Worm (Caenorhabditis elegans) whole organism, young adult: ENCODE data around the gene ptr-8.

Experiments
- ZK185.1 ChIP-seq: sonication (generic microtip); optimal IDR thresholded peaks from 2 replicates; lab custom pipeline; 2016; ENCODE audit warnings: mild to moderate bottlenecking, missing genetic modification characterization, missing compliant biosample characterization; ENCODE audit not compliant: poor library complexity, severe bottlenecking
- ets-4 ChIP-seq: fragments of 200-800 bp; sonication (Bioruptor generic); optimal IDR thresholded peaks from 2 replicates; lab custom pipeline; 2018; ENCODE audit warnings: mild to moderate bottlenecking, missing genetic modification characterization, missing compliant biosample characterization
- mes-4 ChIP-seq: sonication (generic microtip); optimal IDR thresholded peaks from 2 replicates; lab custom pipeline; 2016; ENCODE audit warnings: missing genotype, missing genetic modification characterization, missing compliant biosample characterization
- repo-1 ChIP-seq: sonication (generic microtip); optimal IDR thresholded peaks from 2 replicates; lab custom pipeline; 2017; ENCODE audit warnings: mild to moderate bottlenecking, missing genetic modification characterization, missing compliant biosample characterization
- tlf-1 ChIP-seq: fragments of 200-800 bp; sonication (Bioruptor generic); optimal IDR thresholded peaks from 2 replicates; lab custom pipeline; 2018; ENCODE audit warnings: mild to moderate bottlenecking, missing genetic modification characterization, missing compliant biosample characterization
- unc-130 ChIP-seq: sonication (generic microtip); optimal IDR thresholded peaks from 2 replicates; lab custom pipeline; 2016; ENCODE audit warnings: missing genetic modification reagents, missing genetic modification characterization, missing compliant biosample characterization
- ztf-3 ChIP-seq: fragments of 200-800 bp; sonication (Bioruptor generic); optimal IDR thresholded peaks from 2 replicates; lab custom pipeline; 2018; ENCODE audit warnings: mild to moderate bottlenecking, missing genetic modification characterization, missing compliant biosample characterization

ce11 chrII:10932305-10932704 lies 43.2 kb downstream of the ptr-8 start:
- TF ChIP-seq ets-4 (GFP tag; lab: Kevin White, UChicago) (no peak), tlf-1 (GFP tag; lab: Kevin White, UChicago) (no peak), repo-1 (no peak), ZK185.1 (no peak), ztf-3 (GFP tag; lab: Kevin White, UChicago) (no peak), unc-130 (GFP tag; lab: Kevin White, UChicago) (no peak), mes-4 (tag; lab: Kevin White, UChicago) (no peak)
